Worm (Caenorhabditis elegans): ENCODE measurements around the gene Y37E11AL.9.

DNA sequence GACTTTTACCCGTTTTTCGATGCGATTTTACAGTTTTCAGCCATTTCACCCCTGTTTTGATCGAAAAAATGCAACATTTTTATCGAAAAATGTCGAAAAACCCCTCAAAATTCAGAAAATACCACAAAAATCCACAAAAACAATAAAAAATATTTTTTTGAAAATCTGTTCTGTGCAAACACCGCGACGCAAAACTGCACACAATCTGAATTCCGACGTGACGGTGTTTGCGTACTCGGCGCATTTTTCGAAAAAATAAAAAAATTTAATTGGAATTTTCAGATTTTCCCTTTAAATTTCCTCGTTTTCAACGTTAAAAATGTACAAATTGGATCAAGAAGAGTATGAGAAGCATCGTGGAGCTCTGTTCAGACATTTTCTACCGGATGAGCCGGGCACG lies 25.4 kb upstream of the Y37E11AL.9 start, which contains the start of gene smgl-2:
- no peak for TF ChIP-seq ztf-23 (GFP tag; IDR thresholded peaks at IDR 0.05)
- no peak for TF ChIP-seq tab-1 (GFP tag; IDR thresholded peaks at IDR 0.05)
- no peak for TF ChIP-seq ztf-29 (GFP tag; IDR thresholded peaks at IDR 0.05)
- no peak for TF ChIP-seq ref-1 (GFP tag; conservative IDR thresholded peaks at IDR 0.05)
